Fruit fly (Drosophila melanogaster): ENCODE results near the gene Sirt4.

DNA sequence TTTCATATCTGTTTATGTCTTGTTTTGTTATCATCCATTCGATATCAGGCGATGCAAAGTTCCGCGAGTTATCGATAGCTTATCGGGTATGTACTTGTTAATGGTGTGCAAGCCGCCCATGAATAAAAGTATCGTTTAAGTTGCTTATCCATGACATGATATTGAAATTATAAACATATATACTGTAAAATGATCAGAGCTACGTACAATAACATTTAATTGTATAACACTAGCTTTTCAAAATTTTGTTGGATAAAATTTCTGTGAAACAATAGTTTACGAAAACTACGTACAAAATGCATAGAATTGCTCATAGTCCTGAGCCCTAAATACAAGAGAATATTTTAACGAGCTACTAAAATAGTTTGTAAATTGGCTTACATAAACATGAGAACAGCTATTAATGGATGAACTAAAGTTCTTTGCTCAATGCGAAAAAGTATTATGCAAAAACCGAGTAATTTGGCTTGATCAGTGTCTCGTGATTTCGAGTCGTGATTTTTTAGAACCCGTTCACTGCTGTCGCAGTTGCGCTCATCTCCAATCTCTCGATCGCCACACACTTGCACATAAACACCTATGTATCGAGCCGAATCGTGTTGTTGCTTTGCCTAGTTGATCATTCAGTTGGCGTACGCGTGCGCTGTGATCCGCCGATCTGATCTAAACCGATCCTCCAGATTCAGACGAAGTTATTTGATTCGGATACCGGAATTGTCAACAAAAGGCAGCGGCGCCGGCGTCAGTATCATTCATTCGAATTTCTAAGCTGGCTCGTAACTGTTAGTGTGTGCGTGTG is 23.9 kb upstream of the Sirt4 start, which contains the start of the genes PGAP1 and cv:
- TF ChIP-seq CTCF (optimal IDR thresholded peaks at IDR 0.05): no peak
- no peak for TF ChIP-seq CG8478 (optimal IDR thresholded peaks at IDR 0.05)

All from S2 (cell line).